Worm (Caenorhabditis elegans) whole organism, L3 larva: ENCODE measurements around the gene srh-36.

Experiments used
- ZK546.5 ChIP-seq: sonication (generic microtip); optimal IDR thresholded peaks from 2 replicates; lab custom pipeline; 2017; ENCODE audit warnings: missing biosample characterization, missing genetic modification characterization
- aly-2 ChIP-seq: fragments of 150-350 bp; optimal IDR thresholded peaks from 2 replicates; lab custom pipeline; 2014; ENCODE audit warnings: missing biosample characterization, missing genetic modification characterization
- ama-1 ChIP-seq: fragments of 150-350 bp; optimal IDR thresholded peaks from 2 replicates; lab custom pipeline; 2018
- ceh-16 ChIP-seq: sonication (generic microtip); optimal IDR thresholded peaks from 2 replicates; lab custom pipeline; 2017; ENCODE audit warnings: missing biosample characterization, missing genetic modification characterization
- ceh-28 ChIP-seq: fragments of 150-350 bp; optimal IDR thresholded peaks from 2 replicates; lab custom pipeline; 2014; ENCODE audit warnings: missing biosample characterization, missing genetic modification reagents, missing genetic modification characterization
- ceh-82 ChIP-seq: fragments of 150-350 bp; optimal IDR thresholded peaks from 2 replicates; lab custom pipeline; 2014; ENCODE audit warnings: missing biosample characterization, missing genetic modification characterization
- ceh-9 ChIP-seq: sonication (generic microtip); optimal IDR thresholded peaks from 2 replicates; lab custom pipeline; 2018; ENCODE audit warnings: missing biosample characterization, missing genetic modification characterization
- daf-12 ChIP-seq: fragments of 150-350 bp; optimal IDR thresholded peaks from 2 replicates; lab custom pipeline; 2014; ENCODE audit warnings: missing biosample characterization, missing genetic modification reagents, missing genetic modification characterization
- elt-1 ChIP-seq: fragments of 150-350 bp; optimal IDR thresholded peaks from 2 replicates; lab custom pipeline; 2014; ENCODE audit warnings: missing biosample characterization, missing genetic modification characterization
- elt-2 ChIP-seq: sonication (generic microtip); optimal IDR thresholded peaks from 2 replicates; lab custom pipeline; 2016; ENCODE audit warnings: missing genetic modification reagents, mild to moderate bottlenecking, missing genetic modification characterization, missing compliant biosample characterization
- elt-3 ChIP-seq, 3 experiments: fragments of 150-350 bp in 1 of 3; sonication (generic microtip) in 2 of 3; optimal IDR thresholded peaks; 2 replicates in 2 of 3; 4 replicates in 1 of 3; lab custom pipeline; 2014 to 2017; ENCODE audit warnings: missing biosample characterization in 3 of 3, missing genetic modification characterization in 3 of 3
- eor-1 ChIP-seq, 2 experiments: fragments of 150-350 bp; optimal IDR thresholded peaks; 2 replicates each; lab custom pipeline; 2014 to 2018; ENCODE audit warnings: missing biosample characterization in 2 of 2, missing genetic modification characterization in 2 of 2
- fkh-10 ChIP-seq: sonication (generic microtip); optimal IDR thresholded peaks from 2 replicates; lab custom pipeline; 2017; ENCODE audit warnings: missing biosample characterization, missing genetic modification reagents, missing genetic modification characterization
- fkh-2 ChIP-seq: fragments of 150-350 bp; optimal IDR thresholded peaks from 2 replicates; lab custom pipeline; 2014; ENCODE audit warnings: missing biosample characterization, missing genetic modification reagents, missing genetic modification characterization
- fos-1 ChIP-seq: fragments of 150-350 bp; optimal IDR thresholded peaks from 2 replicates; lab custom pipeline; 2014; ENCODE audit warnings: missing biosample characterization, missing genetic modification characterization
- hmg-11 ChIP-seq: sonication (generic microtip); optimal IDR thresholded peaks from 2 replicates; lab custom pipeline; 2016; ENCODE audit warnings: missing genetic modification characterization, missing compliant biosample characterization
- jun-1 ChIP-seq: fragments of 150-350 bp; optimal IDR thresholded peaks from 2 replicates; lab custom pipeline; 2014; ENCODE audit warnings: missing biosample characterization, missing genetic modification reagents, missing genetic modification characterization
- lin-15B ChIP-seq: fragments of 150-350 bp; optimal IDR thresholded peaks from 2 replicates; lab custom pipeline; 2014; ENCODE audit warnings: missing biosample characterization, missing genetic modification characterization
- lin-39 ChIP-seq: fragments of 150-350 bp; optimal IDR thresholded peaks from 2 replicates; lab custom pipeline; 2018; ENCODE audit warnings: missing biosample characterization, missing genetic modification reagents, missing genetic modification characterization
- nfya-1 ChIP-seq: sonication (generic microtip); optimal IDR thresholded peaks from 2 replicates; lab custom pipeline; 2017; ENCODE audit warnings: missing genetic modification characterization, mild to moderate bottlenecking, missing compliant biosample characterization, antibody characterized with exemption, moderate library complexity; ENCODE audit not compliant: insufficient read depth
- nhr-11 ChIP-seq: fragments of 150-350 bp; optimal IDR thresholded peaks from 2 replicates; lab custom pipeline; 2014; ENCODE audit warnings: missing biosample characterization, missing genetic modification characterization
- nhr-12 ChIP-seq: fragments of 150-350 bp; optimal IDR thresholded peaks from 2 replicates; lab custom pipeline; 2014; ENCODE audit warnings: missing biosample characterization, missing genetic modification characterization
- nhr-23 ChIP-seq: fragments of 150-350 bp; optimal IDR thresholded peaks from 2 replicates; lab custom pipeline; 2014; ENCODE audit warnings: missing biosample characterization, missing genetic modification reagents, missing genetic modification characterization
- nhr-237 ChIP-seq: fragments of 150-350 bp; optimal IDR thresholded peaks from 2 replicates; lab custom pipeline; 2014; ENCODE audit warnings: missing biosample characterization, missing genetic modification characterization
- nhr-28 ChIP-seq: fragments of 150-350 bp; optimal IDR thresholded peaks from 2 replicates; lab custom pipeline; 2014; ENCODE audit warnings: missing biosample characterization, missing genetic modification characterization
- nhr-43 ChIP-seq: sonication (generic microtip); optimal IDR thresholded peaks from 2 replicates; lab custom pipeline; 2016; ENCODE audit warnings: mild to moderate bottlenecking, missing genetic modification characterization, missing compliant biosample characterization; ENCODE audit not compliant: poor library complexity, severe bottlenecking
- nhr-76 ChIP-seq: fragments of 150-350 bp; sonication (generic microtip); optimal IDR thresholded peaks from 5 replicates; lab custom pipeline; 2014; ENCODE audit warnings: missing biosample characterization, missing genetic modification characterization
- pha-4 ChIP-seq: fragments of 150-350 bp; optimal IDR thresholded peaks from 2 replicates; lab custom pipeline; 2014; ENCODE audit warnings: missing biosample characterization, missing genetic modification reagents, missing genetic modification characterization
- pqm-1 ChIP-seq: fragments of 150-350 bp; optimal IDR thresholded peaks from 2 replicates; lab custom pipeline; 2017; ENCODE audit warnings: missing biosample characterization, missing genetic modification characterization, inconsistent platforms
- sea-2 ChIP-seq: fragments of 150-350 bp; sonication (generic microtip); optimal IDR thresholded peaks from 4 replicates; lab custom pipeline; 2014; ENCODE audit warnings: missing biosample characterization, missing genetic modification reagents, missing genetic modification characterization
- unc-39 ChIP-seq: sonication (generic microtip); optimal IDR thresholded peaks from 4 replicates; lab custom pipeline; 2017; ENCODE audit warnings: missing biosample characterization, missing genetic modification characterization
- unc-62 ChIP-seq: fragments of 150-350 bp; sonication (generic microtip); optimal IDR thresholded peaks from 4 replicates; lab custom pipeline; 2014; ENCODE audit warnings: missing biosample characterization, missing genetic modification reagents, missing genetic modification characterization
- zag-1 ChIP-seq: fragments of 150-350 bp; optimal IDR thresholded peaks from 2 replicates; lab custom pipeline; 2014; ENCODE audit warnings: missing biosample characterization, missing genetic modification characterization

The srh-36 gene

ce11 chrV:2821618-2822272, at the start of gene srh-36:
Gene srh-36, minus strand, starts transcription at chrV:2821668.
- TF ChIP-seq nhr-76 (tag; lab: Kevin White, UChicago) (no peak), nfya-1 (tag; lab: Kevin White, UChicago) (peak; percentile 46)

ce11 chrV:2870127-2870526, 48.7 kb upstream of the srh-36 start, which contains the start of gene srh-243:
Gene srh-243, plus strand, starts transcription at chrV:2870427.
- TF ChIP-seq ZK546.5 (no peak), unc-39 (tag; lab: Kevin White, UChicago) (no peak), ceh-9 (tag; lab: Kevin White, UChicago) (no peak), elt-2 (tag; lab: Kevin White, UChicago) (no peak), hmg-11 (tag; lab: Kevin White, UChicago) (no peak), ceh-28 (no peak), daf-12 (tag; lab: Kevin White, UChicago) (no peak), nhr-23 (tag; lab: Kevin White, UChicago) (no peak), unc-62 (GFP tag; lab: Kevin White, UChicago) (no peak), pqm-1 (tag; lab: Kevin White, UChicago) (no peak), zag-1 (tag; lab: Kevin White, UChicago) (no peak), sea-2 (no peak), ceh-82 (tag; lab: Kevin White, UChicago) (no peak), fos-1 (no peak)
- TF ChIP-seq, all 47 proteins: peak for 0

- TF ChIP-seq nhr-12 (tag; lab: Kevin White, UChicago) (no peak), ceh-28 (no peak)
- TF ChIP-seq, all 47 proteins: peak for 0
Observed at ce11 chrV:2869503-2869902, 48.0 kb upstream of the srh-36 start, which contains the start of gene srh-241. Gene srh-241, minus strand, starts transcription at chrV:2869603.

ce11 chrV:2864899-2865298, 43.4 kb upstream of the srh-36 start, which contains the start of gene srh-240:
Gene srh-240, plus strand, starts transcription at chrV:2865199.
- no peak for TF ChIP-seq ceh-16 (tag; lab: Kevin White, UChicago)
- no peak for TF ChIP-seq pqm-1 (tag; lab: Kevin White, UChicago)
- TF ChIP-seq daf-12 (tag; lab: Kevin White, UChicago): no peak
- no peak for TF ChIP-seq ceh-28
- no peak for TF ChIP-seq nhr-28 (tag; lab: Kevin White, UChicago)
- TF ChIP-seq nhr-23 (tag; lab: Kevin White, UChicago): no peak
- no peak for TF ChIP-seq nfya-1 (tag; lab: Kevin White, UChicago)
- TF ChIP-seq nhr-11 (tag; lab: Kevin White, UChicago): no peak
- no peak for TF ChIP-seq hmg-11 (tag; lab: Kevin White, UChicago)
- TF ChIP-seq lin-15B: no peak

DNA sequence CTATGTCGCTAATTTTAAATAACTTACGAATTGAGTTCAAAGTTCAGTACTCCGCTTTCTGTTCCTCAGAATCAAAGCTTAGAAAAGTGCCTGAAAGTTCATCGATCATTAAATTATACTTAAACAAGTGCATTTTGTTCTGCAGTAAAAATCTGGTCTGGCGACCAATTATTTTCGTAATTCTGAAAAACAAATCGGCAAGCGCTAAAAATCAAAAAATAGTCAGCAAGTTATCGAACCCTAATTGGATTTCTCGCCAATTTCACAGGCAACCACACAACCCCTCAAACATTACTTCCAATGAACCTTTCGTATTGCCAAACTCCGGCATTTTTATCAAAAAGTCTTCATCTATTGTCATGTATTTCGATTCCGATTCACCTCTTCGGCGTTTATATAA, 41.6 kb upstream of the srh-36 start, which contains the start of gene srh-272:
TSS of gene srh-272 (plus strand) at position 301 of the 400 bp plus-strand sequence.
- TF ChIP-seq elt-3 (tag; optimal IDR thresholded peaks at IDR 0.05; lab: Kevin White, UChicago): no peak
- no peak for TF ChIP-seq ama-1 (lab: Kevin White, UChicago)
- TF ChIP-seq ceh-82 (tag; lab: Kevin White, UChicago): no peak
- TF ChIP-seq aly-2: no peak
- TF ChIP-seq ceh-16 (tag; lab: Kevin White, UChicago): no peak
- TF ChIP-seq daf-12 (tag; lab: Kevin White, UChicago): no peak
- no peak for TF ChIP-seq nhr-43
- TF ChIP-seq jun-1 (tag; lab: Kevin White, UChicago): no peak
- no peak for TF ChIP-seq unc-62 (GFP tag; lab: Kevin White, UChicago)
- no peak for TF ChIP-seq fkh-2
- TF ChIP-seq ceh-28: no peak
- no peak for TF ChIP-seq nhr-237
- no peak for TF ChIP-seq pha-4 (tag; lab: Kevin White, UChicago)
- no peak for TF ChIP-seq ceh-9 (tag; lab: Kevin White, UChicago)
- no peak for TF ChIP-seq fkh-10 (GFP tag; lab: Kevin White, UChicago)
- TF ChIP-seq zag-1 (tag; lab: Kevin White, UChicago): no peak
- TF ChIP-seq elt-1 (tag; lab: Kevin White, UChicago): no peak
- TF ChIP-seq lin-39: no peak
- TF ChIP-seq eor-1 (tag; optimal IDR thresholded peaks at IDR 0.05; lab: Kevin White, UChicago): no peak
- TF ChIP-seq, all 47 proteins: peak for 0
